Fruit fly (Drosophila melanogaster): ENCODE measurements around the gene Mst87F.

The Mst87F gene

DNA sequence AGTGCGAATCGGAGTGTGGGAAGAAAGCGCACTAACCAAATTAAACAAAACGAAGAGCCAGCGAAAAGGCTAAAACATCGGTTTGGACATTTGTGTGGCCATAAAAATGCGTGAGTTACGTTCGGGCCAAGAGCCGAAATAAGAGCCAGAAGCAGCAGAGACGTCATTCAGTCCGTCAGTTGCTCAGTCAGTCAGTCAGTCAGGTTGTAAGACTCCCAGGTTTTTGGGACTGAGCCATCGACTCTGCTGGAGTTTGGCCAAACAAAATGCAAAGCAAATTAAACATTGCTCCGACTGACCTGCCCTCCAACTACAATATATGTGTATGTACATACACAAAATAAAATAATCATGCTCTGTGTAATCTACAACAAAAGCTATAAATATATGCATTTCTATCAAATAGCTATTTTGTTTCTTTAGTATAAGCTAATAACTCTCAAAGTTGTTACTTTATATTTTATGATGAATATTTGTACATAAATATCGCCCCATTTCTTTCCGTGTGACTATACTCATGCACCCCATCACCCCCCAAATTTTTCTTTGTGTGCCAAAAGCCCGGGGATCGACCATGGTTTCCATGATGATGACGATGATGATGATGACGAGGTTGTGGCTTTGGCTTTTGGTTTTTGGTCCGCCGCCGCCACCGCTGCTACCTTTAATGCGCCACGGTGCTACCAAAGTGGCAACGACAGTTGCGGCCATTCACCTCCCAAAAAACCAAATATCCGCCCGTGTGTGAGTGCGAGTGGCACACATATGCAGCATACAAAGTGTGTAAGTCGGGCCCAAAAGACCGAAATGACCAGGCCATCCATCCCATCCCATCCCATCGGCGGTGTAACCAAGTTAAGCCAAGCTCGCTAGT, 34.5 kb downstream of the Mst87F start:
- TF ChIP-seq Hnf4 (GFP tag; optimal IDR thresholded peaks at IDR 0.05) (no peak), dsf (GFP tag; optimal IDR thresholded peaks at IDR 0.05; ENCODE audit: borderline replicate concordance) (no peak), Hr83 (GFP tag; optimal IDR thresholded peaks at IDR 0.05; ENCODE audit: poor library complexity, severe bottlenecking) (no peak), lola (GFP tag; optimal IDR thresholded peaks at IDR 0.05) (no peak), psq (GFP tag; optimal IDR thresholded peaks at IDR 0.05) (peak; percentile 45), Rel (GFP tag; optimal IDR thresholded peaks at IDR 0.05) (no peak), Rel (tag; optimal IDR thresholded peaks at IDR 0.05) (no peak), CG9705 (GFP tag; optimal IDR thresholded peaks at IDR 0.05) (no peak), Dif (GFP tag; optimal IDR thresholded peaks at IDR 0.05; ENCODE audit: partially characterized antibody) (no peak), Mio (GFP tag; optimal IDR thresholded peaks at IDR 0.05) (no peak), Sp1 (GFP tag; optimal IDR thresholded peaks at IDR 0.05) (peak; percentile 75), N (GFP tag; optimal IDR thresholded peaks at IDR 0.05) (no peak), sv (GFP tag; optimal IDR thresholded peaks at IDR 0.05) (no peak), CG32264 (GFP tag; optimal IDR thresholded peaks at IDR 0.05) (no peak), usp (GFP tag; optimal IDR thresholded peaks at IDR 0.05) (no peak), br (GFP tag; optimal IDR thresholded peaks at IDR 0.05) (peak; percentile 63), Hr78 (GFP tag; optimal IDR thresholded peaks at IDR 0.05) (no peak), dmrt93B (GFP tag; optimal IDR thresholded peaks at IDR 0.05) (peak; percentile 44), ey (GFP tag; optimal IDR thresholded peaks at IDR 0.05) (peak; percentile 32), woc (GFP tag; optimal IDR thresholded peaks at IDR 0.05) (peak; percentile 11), sage (GFP tag; optimal IDR thresholded peaks at IDR 0.05) (no peak), CrebA (GFP tag; optimal IDR thresholded peaks at IDR 0.05; ENCODE audit: borderline replicate concordance) (no peak), Jra (GFP tag; optimal IDR thresholded peaks at IDR 0.05) (no peak), Dfd (GFP tag; optimal IDR thresholded peaks at IDR 0.05) (no peak), Myc (optimal IDR thresholded peaks at IDR 0.05) (no peak), HLH106 (tag; optimal IDR thresholded peaks at IDR 0.05) (peak; percentile 76), Vsx2 (GFP tag; optimal IDR thresholded peaks at IDR 0.05; ENCODE audit: partially characterized antibody) (no peak), fru (GFP tag; optimal IDR thresholded peaks at IDR 0.05) (peak; percentile 81), tai (GFP tag; optimal IDR thresholded peaks at IDR 0.05) (no peak), pan (optimal IDR thresholded peaks at IDR 0.05) (no peak), brk (GFP tag; optimal IDR thresholded peaks at IDR 0.05) (no peak), h (GFP tag; optimal IDR thresholded peaks at IDR 0.05) (peak; percentile 70), Abd-B (GFP tag; optimal IDR thresholded peaks at IDR 0.05) (no peak), rgr (GFP tag; optimal IDR thresholded peaks at IDR 0.05) (peak; percentile 23), dl (GFP tag; optimal IDR thresholded peaks at IDR 0.05; ENCODE audit: insufficient read depth in 1 of 2, partially characterized antibody in 2 of 2) (no peak), jim (GFP tag; optimal IDR thresholded peaks at IDR 0.05) (no peak), GATAd (GFP tag; optimal IDR thresholded peaks at IDR 0.05) (no peak), OdsH (GFP tag; optimal IDR thresholded peaks at IDR 0.05) (peak; percentile 63), foxo (GFP tag; optimal IDR thresholded peaks at IDR 0.05) (peak in 1 of 2 experiments; percentile 76)

DNA sequence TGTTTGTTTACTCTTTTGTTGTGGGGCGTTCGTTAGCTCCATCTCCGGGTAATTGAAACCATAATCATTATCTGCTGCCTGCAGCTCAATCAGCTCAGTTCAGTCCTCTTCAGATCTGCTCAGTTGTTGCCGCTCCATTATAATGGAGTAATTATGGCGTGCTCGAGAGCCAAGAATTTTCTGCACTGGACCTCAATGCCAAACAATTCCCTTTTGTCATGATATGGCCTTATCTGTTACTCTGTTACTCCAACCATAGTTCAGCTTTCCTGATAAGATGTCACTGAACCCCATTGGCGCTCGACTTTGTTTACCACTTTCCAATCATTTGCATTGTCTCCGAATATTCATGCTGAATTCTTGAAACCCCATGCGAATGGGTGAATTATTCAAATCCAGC, 37.0 kb downstream of the Mst87F start:
- TF ChIP-seq dl (GFP tag; optimal IDR thresholded peaks at IDR 0.05; ENCODE audit: insufficient read depth in 1 of 2, partially characterized antibody in 2 of 2) (no peak), psq (GFP tag; optimal IDR thresholded peaks at IDR 0.05) (no peak), dsf (GFP tag; optimal IDR thresholded peaks at IDR 0.05; ENCODE audit: borderline replicate concordance) (no peak), Rel (GFP tag; optimal IDR thresholded peaks at IDR 0.05) (no peak), Rel (tag; optimal IDR thresholded peaks at IDR 0.05) (no peak), Hr78 (GFP tag; optimal IDR thresholded peaks at IDR 0.05) (no peak), OdsH (GFP tag; optimal IDR thresholded peaks at IDR 0.05) (no peak), sage (GFP tag; optimal IDR thresholded peaks at IDR 0.05) (no peak), N (GFP tag; optimal IDR thresholded peaks at IDR 0.05) (no peak), br (GFP tag; optimal IDR thresholded peaks at IDR 0.05) (no peak)
